Worm (Caenorhabditis elegans) whole organism, young adult: ENCODE data around the gene ttr-19.

Source experiments
- C06A6.2 ChIP-seq: fragments of 200-800 bp; sonication (Bioruptor generic); conservative IDR thresholded peaks from 2 replicates; pipeline ENCODE4 v1.3.6; 2022; ENCODE audit warnings: missing genetic modification characterization, missing compliant biosample characterization
- D2030.7 ChIP-seq: fragments of 200-800 bp; sonication (Bioruptor generic); IDR thresholded peaks from 2 replicates; pipeline ENCODE4 v1.3.6; 2022; ENCODE audit warnings: missing genetic modification reagents, missing genetic modification characterization, missing compliant biosample characterization
- F10E7.11 ChIP-seq: sonication (generic microtip); optimal IDR thresholded peaks from 2 replicates; lab custom pipeline; 2017; ENCODE audit warnings: mild to moderate bottlenecking, missing genetic modification characterization, moderate library complexity, missing compliant biosample characterization
- F22D6.2 ChIP-seq: sonication (generic microtip); optimal IDR thresholded peaks from 2 replicates; lab custom pipeline; 2016; ENCODE audit warnings: mild to moderate bottlenecking, missing genetic modification characterization, missing compliant biosample characterization
- F23B12.7 ChIP-seq: sonication (generic microtip); optimal IDR thresholded peaks from 2 replicates; lab custom pipeline; 2017; ENCODE audit warnings: missing genetic modification characterization, mild to moderate bottlenecking, missing compliant biosample characterization, antibody characterized with exemption, moderate library complexity; ENCODE audit not compliant: insufficient read depth
- F37B4.10 ChIP-seq: fragments of 200-800 bp; sonication (Bioruptor generic); IDR thresholded peaks from 2 replicates; pipeline ENCODE4 v1.3.6; 2022; ENCODE audit warnings: missing genetic modification characterization, missing compliant biosample characterization
- F52B5.7 ChIP-seq: sonication (generic microtip); optimal IDR thresholded peaks from 2 replicates; lab custom pipeline; 2016; ENCODE audit warnings: mild to moderate bottlenecking, missing genetic modification characterization, missing compliant biosample characterization
- K11D2.4 ChIP-seq: fragments of 200-800 bp; sonication (Bioruptor generic); IDR thresholded peaks from 2 replicates; pipeline ENCODE4 v1.3.6; 2022; ENCODE audit warnings: missing genetic modification reagents, missing genetic modification characterization, missing compliant biosample characterization
- T07F8.4 ChIP-seq: sonication (generic microtip); optimal IDR thresholded peaks from 2 replicates; lab custom pipeline; 2016; ENCODE audit warnings: mild to moderate bottlenecking, missing genetic modification characterization, moderate library complexity, missing compliant biosample characterization
- T26A5.8 ChIP-seq: sonication (generic microtip); optimal IDR thresholded peaks from 2 replicates; lab custom pipeline; 2016; ENCODE audit warnings: missing genetic modification characterization, missing compliant biosample characterization
- Y56A3A.18 ChIP-seq: fragments of 200-800 bp; sonication (Bioruptor generic); IDR thresholded peaks from 2 replicates; pipeline ENCODE4 v1.3.6; 2022; ENCODE audit warnings: missing genetic modification reagents, missing genetic modification characterization, missing compliant biosample characterization
- aptf-3 ChIP-seq: fragments of 200-800 bp; sonication (Bioruptor generic); IDR thresholded peaks from 2 replicates; pipeline ENCODE4 v1.3.6; 2022; ENCODE audit warnings: missing genetic modification characterization, missing compliant biosample characterization
- atf-7 ChIP-seq: sonication (generic microtip); optimal IDR thresholded peaks from 2 replicates; lab custom pipeline; 2017; ENCODE audit warnings: mild to moderate bottlenecking, missing genetic modification characterization, missing compliant biosample characterization
- attf-3 ChIP-seq: fragments of 200-800 bp; sonication (Bioruptor generic); conservative IDR thresholded peaks from 2 replicates; pipeline ENCODE4 v1.3.6; 2022; ENCODE audit warnings: missing genetic modification reagents, missing genetic modification characterization, missing compliant biosample characterization
- attf-5 ChIP-seq: fragments of 200-800 bp; sonication (Bioruptor generic); optimal IDR thresholded peaks from 2 replicates; lab custom pipeline; 2018; ENCODE audit warnings: mild to moderate bottlenecking, missing genetic modification characterization, missing compliant biosample characterization
- bed-1 ChIP-seq: fragments of 200-800 bp; sonication (Bioruptor generic); IDR thresholded peaks from 2 replicates; pipeline ENCODE4 v1.3.6; 2022; ENCODE audit warnings: missing genetic modification reagents, missing genetic modification characterization, missing compliant biosample characterization
- bed-2 ChIP-seq: fragments of 200-800 bp; sonication (Bioruptor generic); IDR thresholded peaks from 2 replicates; pipeline ENCODE4 v1.3.6; 2022; ENCODE audit warnings: missing genetic modification reagents, missing genetic modification characterization, missing compliant biosample characterization
- ccch-3 ChIP-seq: fragments of 200-800 bp; sonication (Bioruptor generic); optimal IDR thresholded peaks from 2 replicates; lab custom pipeline; 2018; ENCODE audit warnings: mild to moderate bottlenecking, missing genetic modification characterization, missing compliant biosample characterization
- ceh-27 ChIP-seq: fragments of 200-800 bp; sonication (Bioruptor generic); optimal IDR thresholded peaks from 2 replicates; lab custom pipeline; 2018; ENCODE audit warnings: mild to moderate bottlenecking, missing genetic modification characterization, moderate library complexity, missing compliant biosample characterization
- dox-1 ChIP-seq: fragments of 200-800 bp; sonication (Bioruptor generic); IDR thresholded peaks from 2 replicates; pipeline ENCODE4 v1.3.6; 2022; ENCODE audit warnings: missing genetic modification reagents, missing genetic modification characterization, missing compliant biosample characterization
- efl-1 ChIP-seq: fragments of 150-350 bp; optimal IDR thresholded peaks from 2 replicates; lab custom pipeline; 2014; ENCODE audit warnings: missing biosample characterization, missing genetic modification reagents, missing genetic modification characterization
- egl-18 ChIP-seq: fragments of 200-800 bp; sonication (Bioruptor generic); IDR thresholded peaks from 2 replicates; pipeline ENCODE4 v1.3.6; 2022; ENCODE audit warnings: missing genetic modification reagents, missing genetic modification characterization, missing compliant biosample characterization
- egl-44 ChIP-seq: fragments of 200-800 bp; sonication (Bioruptor generic); IDR thresholded peaks from 2 replicates; pipeline ENCODE4 v1.3.6; 2022; ENCODE audit warnings: missing genetic modification reagents, missing genetic modification characterization, missing compliant biosample characterization
- egrh-3 ChIP-seq: fragments of 200-800 bp; sonication (Bioruptor generic); IDR thresholded peaks from 2 replicates; pipeline ENCODE4 v1.3.6; 2022; ENCODE audit warnings: missing genetic modification reagents, missing genetic modification characterization, missing compliant biosample characterization
- hrde-1 ChIP-seq: sonication (generic microtip); optimal IDR thresholded peaks from 2 replicates; lab custom pipeline; 2016; ENCODE audit warnings: missing genetic modification characterization, mild to moderate bottlenecking, missing compliant biosample characterization, moderate library complexity, missing genotype, missing genetic modification reagents, borderline replicate concordance
- lag-1 ChIP-seq: fragments of 200-800 bp; sonication (Bioruptor generic); IDR thresholded peaks from 2 replicates; pipeline ENCODE4 v1.3.6; 2022; ENCODE audit warnings: missing genetic modification reagents, missing genetic modification characterization, missing compliant biosample characterization
- lin-35 ChIP-seq, 3 experiments: fragments of 150-350 bp in 2 of 3; sonication (generic microtip) in 1 of 3; optimal IDR thresholded peaks; 2 replicates each; lab custom pipeline; 2014 to 2018; ENCODE audit warnings: missing biosample characterization in 3 of 3, missing genetic modification characterization in 3 of 3, missing genetic modification reagents in 3 of 3
- lsy-27 ChIP-seq: sonication (generic microtip); optimal IDR thresholded peaks from 2 replicates; lab custom pipeline; 2017; ENCODE audit warnings: missing genetic modification characterization, mild to moderate bottlenecking, missing compliant biosample characterization, antibody characterized with exemption, missing genotype, borderline replicate concordance; ENCODE audit not compliant: insufficient read depth
- madf-3 ChIP-seq: fragments of 200-800 bp; sonication (Bioruptor generic); IDR thresholded peaks from 2 replicates; pipeline ENCODE4 v1.3.6; 2022; ENCODE audit warnings: missing genetic modification reagents, missing genetic modification characterization, missing compliant biosample characterization
- madf-6 ChIP-seq: fragments of 200-800 bp; sonication (Bioruptor generic); IDR thresholded peaks from 2 replicates; pipeline ENCODE4 v1.3.6; 2022; ENCODE audit warnings: missing genetic modification reagents, missing genetic modification characterization, missing compliant biosample characterization
- mel-28 ChIP-seq: sonication (generic microtip); optimal IDR thresholded peaks from 2 replicates; lab custom pipeline; 2016; ENCODE audit warnings: borderline replicate concordance, mild to moderate bottlenecking, missing genetic modification characterization, missing compliant biosample characterization
- nfya-2 ChIP-seq: fragments of 200-800 bp; sonication (Bioruptor generic); IDR thresholded peaks from 2 replicates; pipeline ENCODE4 v1.3.6; 2022; ENCODE audit warnings: missing genetic modification reagents, missing genetic modification characterization, missing compliant biosample characterization
- nhr-120 ChIP-seq: fragments of 200-800 bp; sonication (Bioruptor generic); IDR thresholded peaks from 2 replicates; pipeline ENCODE4 v1.3.6; 2022; ENCODE audit warnings: missing genetic modification characterization, missing compliant biosample characterization
- nhr-179 ChIP-seq: sonication (generic microtip); optimal IDR thresholded peaks from 2 replicates; lab custom pipeline; 2016; ENCODE audit warnings: mild to moderate bottlenecking, missing genetic modification characterization, missing compliant biosample characterization
- snpc-1.1 ChIP-seq: sonication (generic microtip); optimal IDR thresholded peaks from 2 replicates; lab custom pipeline; 2017; ENCODE audit warnings: missing genetic modification characterization, mild to moderate bottlenecking, missing compliant biosample characterization, antibody characterized with exemption, moderate library complexity, missing genotype, missing genetic modification reagents; ENCODE audit not compliant: insufficient read depth
- tbx-9 ChIP-seq: sonication (generic microtip); optimal IDR thresholded peaks from 2 replicates; lab custom pipeline; 2016; ENCODE audit warnings: borderline replicate concordance, missing genetic modification characterization, inconsistent platforms, missing compliant biosample characterization
- unc-130 ChIP-seq: sonication (generic microtip); optimal IDR thresholded peaks from 2 replicates; lab custom pipeline; 2016; ENCODE audit warnings: missing genetic modification reagents, missing genetic modification characterization, missing compliant biosample characterization
- xnd-1 ChIP-seq: sonication (generic microtip); optimal IDR thresholded peaks from 2 replicates; lab custom pipeline; 2016; ENCODE audit warnings: missing genotype, missing genetic modification reagents, missing genetic modification characterization, missing compliant biosample characterization
- ztf-22 ChIP-seq: fragments of 200-800 bp; sonication (Bioruptor generic); optimal IDR thresholded peaks from 2 replicates; lab custom pipeline; 2018; ENCODE audit warnings: mild to moderate bottlenecking, missing genetic modification characterization, moderate library complexity, missing compliant biosample characterization
- ztf-3 ChIP-seq: fragments of 200-800 bp; sonication (Bioruptor generic); optimal IDR thresholded peaks from 2 replicates; lab custom pipeline; 2018; ENCODE audit warnings: mild to moderate bottlenecking, missing genetic modification characterization, missing compliant biosample characterization
- ztf-6 ChIP-seq: fragments of 200-800 bp; sonication (Bioruptor generic); IDR thresholded peaks from 2 replicates; pipeline ENCODE4 v1.3.6; 2022; ENCODE audit warnings: missing genetic modification reagents, missing genetic modification characterization, missing compliant biosample characterization

Gene ttr-19

ce11 chrV:10178166-10178565 lies 49.1 kb downstream of the ttr-19 start (continued):
- no peak for TF ChIP-seq Y56A3A.18
- no peak for TF ChIP-seq K11D2.4 (GFP tag; lab: Robert Waterston, UW)
- TF ChIP-seq tbx-9 (tag; lab: Kevin White, UChicago) = no peak
- TF ChIP-seq T26A5.8 (tag; lab: Kevin White, UChicago) = no peak
- no peak for TF ChIP-seq ztf-22 (GFP tag; lab: Kevin White, UChicago)
- no peak for TF ChIP-seq lin-35 (GFP tag; optimal IDR thresholded peaks at IDR 0.05; lab: Kevin White, UChicago)
- TF ChIP-seq attf-5 = peak; percentile 44
- no peak for TF ChIP-seq F52B5.7
- no peak for TF ChIP-seq egrh-3 (GFP tag; lab: Robert Waterston, UW)
- TF ChIP-seq C06A6.2 (GFP tag; lab: Robert Waterston, UW) = no peak
- no peak for TF ChIP-seq mel-28
- no peak for TF ChIP-seq snpc-1.1 (tag; lab: Kevin White, UChicago)
- TF ChIP-seq madf-6 (GFP tag; lab: Robert Waterston, UW) = no peak; the same call in 1 of the 2 replicates
- TF ChIP-seq D2030.7 (GFP tag; lab: Robert Waterston, UW) = no peak
- no peak for TF ChIP-seq T07F8.4 (tag; lab: Kevin White, UChicago)
- no peak for TF ChIP-seq F10E7.11
- no peak for TF ChIP-seq aptf-3 (GFP tag; lab: Robert Waterston, UW)
- no peak for TF ChIP-seq F23B12.7
- no peak for TF ChIP-seq egl-44 (GFP tag; lab: Robert Waterston, UW)
- no peak for TF ChIP-seq unc-130
- TF ChIP-seq bed-1 = no peak
- no peak for TF ChIP-seq nhr-179 (tag; lab: Kevin White, UChicago)
- no peak for TF ChIP-seq F22D6.2 (tag; lab: Kevin White, UChicago)
- no peak for TF ChIP-seq atf-7 (tag; lab: Kevin White, UChicago)
- TF ChIP-seq hrde-1 = no peak
- TF ChIP-seq nhr-120 (GFP tag; lab: Robert Waterston, UW) = no peak
- TF ChIP-seq bed-2 (GFP tag; lab: Robert Waterston, UW) = no peak
- no peak for TF ChIP-seq madf-3 (GFP tag; lab: Robert Waterston, UW)
- no peak for TF ChIP-seq ztf-3 (GFP tag; lab: Kevin White, UChicago)
- TF ChIP-seq lag-1 (GFP tag; lab: Robert Waterston, UW) = no peak
- no peak for TF ChIP-seq F37B4.10 (GFP tag; lab: Robert Waterston, UW)
- no peak for TF ChIP-seq xnd-1 (tag; lab: Kevin White, UChicago)
- no peak for TF ChIP-seq ccch-3 (GFP tag; lab: Kevin White, UChicago)
- TF ChIP-seq nfya-2 = no peak
- TF ChIP-seq dox-1 = peak; percentile 58; the same call in 1 of the 2 replicates
- no peak for TF ChIP-seq ztf-6 (GFP tag; lab: Robert Waterston, UW)
- no peak for TF ChIP-seq lsy-27 (tag; lab: Kevin White, UChicago)
- peak; percentile 56 for TF ChIP-seq ceh-27 (GFP tag; lab: Kevin White, UChicago)
- 0 out of 2 replicates have a peak, but pooled peaks have one; percentile 18 for TF ChIP-seq attf-3 (GFP tag; lab: Robert Waterston, UW)
- TF ChIP-seq efl-1 (GFP tag; lab: Kevin White, UChicago) = no peak
- no peak for TF ChIP-seq egl-18 (GFP tag; lab: Robert Waterston, UW)
